Worm (Caenorhabditis elegans): Measurements from ENCODE around the gene nhr-95.

DNA sequence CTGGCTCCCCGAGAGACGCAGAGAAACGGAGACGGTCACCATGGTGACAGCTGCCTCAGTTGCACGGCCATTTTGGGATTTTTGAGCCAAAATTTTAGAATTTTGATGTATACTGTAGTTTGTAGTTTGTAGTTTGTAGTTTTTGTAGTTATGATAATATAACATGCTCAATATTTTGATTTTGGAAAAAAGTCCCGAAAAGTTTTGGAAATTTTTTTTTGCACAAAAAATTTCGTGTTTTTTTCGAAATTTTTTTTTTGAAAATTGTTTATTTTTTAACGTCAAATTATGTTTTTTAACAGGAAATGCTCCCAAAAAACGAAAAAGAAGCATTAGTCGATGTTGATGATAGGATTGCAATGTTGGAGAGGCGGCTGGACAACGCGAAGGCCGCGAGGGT is 44.8 kb upstream of the nhr-95 start, which contains the start of gene dyf-17:
- no peak for TF ChIP-seq snpc-4 (tag; optimal IDR thresholded peaks at IDR 0.05)
- TF ChIP-seq nhr-77 (tag; optimal IDR thresholded peaks at IDR 0.05), result no peak
- no peak for TF ChIP-seq fos-1 (tag; optimal IDR thresholded peaks at IDR 0.05)
- TF ChIP-seq skn-1 (tag; optimal IDR thresholded peaks at IDR 0.05), result no peak

Data from whole organism, L2 larva.